ENCODE assay signal across 2 fruit fly cellular contexts in genomic region chrX:15091159-15091558, dm6.
A peak's percentile ranks its signal among the peaks of the same experiment; 100 is the strongest.
TF ChIP-seq lines count a peak whose summit lies in the region.

No protein-coding gene starts in this region.

- no peak for TF ChIP-seq CTCF in whole organism, embryonic (GFP tag; optimal IDR thresholded peaks at IDR 0.05; lab: Kevin White, UChicago)

TF ChIP-seq in whole organism, embryonic, 481 proteins besides CTCF, POLR2A, EP300 and RAD21:
- TF ChIP-seq zen (tag; optimal IDR thresholded peaks at IDR 0.05; lab: Kevin White, UChicago) (peak; percentile 55), Dip2 (GFP tag; IDR thresholded peaks at IDR 0.05; lab: Robert Waterston, UW) (no peak), HLH4C (GFP tag; IDR thresholded peaks at IDR 0.05; lab: Robert Waterston, UW; ENCODE audit: partially characterized antibody) (0 out of 3 replicates have a peak, but pooled peaks have one; percentile 8), CG31388 (GFP tag; optimal IDR thresholded peaks at IDR 0.05; lab: Kevin White, UChicago) (no peak), nerfin-1 (tag; optimal IDR thresholded peaks at IDR 0.05; lab: Kevin White, UChicago) (peak; percentile 1), Ets97D (GFP tag; optimal IDR thresholded peaks at IDR 0.05; lab: Kevin White, UChicago) (peak; percentile 6), CG7271 (tag; optimal IDR thresholded peaks at IDR 0.05; lab: Kevin White, UChicago) (peak; percentile 6), stwl (tag; optimal IDR thresholded peaks at IDR 0.05; lab: Kevin White, UChicago) (peak; percentile 83), CG30020 (tag; optimal IDR thresholded peaks at IDR 0.05; lab: Kevin White, UChicago) (peak; percentile 22), CG15696 (tag; optimal IDR thresholded peaks at IDR 0.05; lab: Kevin White, UChicago) (peak; percentile 1), dati (GFP tag; IDR thresholded peaks at IDR 0.05; lab: Robert Waterston, UW) (no peak), phol (tag; optimal IDR thresholded peaks at IDR 0.05; lab: Kevin White, UChicago) (peak; percentile 6), CG18764 (GFP tag; optimal IDR thresholded peaks at IDR 0.05; lab: Kevin White, UChicago) (peak; percentile 96), sug (tag; optimal IDR thresholded peaks at IDR 0.05; lab: Kevin White, UChicago) (no peak), unpg (GFP tag; optimal IDR thresholded peaks at IDR 0.05; lab: Kevin White, UChicago) (no peak), Ada2b (GFP tag; IDR thresholded peaks at IDR 0.05; lab: Robert Waterston, UW) (no peak)

TF ChIP-seq in whole organism, wandering third instar larva, 38 proteins besides CTCF, POLR2A, EP300 and RAD21:
- TF ChIP-seq sage (GFP tag; optimal IDR thresholded peaks at IDR 0.05; lab: Kevin White, UChicago) (no peak), Vsx2 (GFP tag; optimal IDR thresholded peaks at IDR 0.05; lab: Kevin White, UChicago; ENCODE audit: partially characterized antibody) (peak; percentile 82)
